Worm (Caenorhabditis elegans) whole organism, L2 larva: ENCODE measurements around the gene gad-2.

Experiments used
- aly-2 ChIP-seq: fragments of 150-350 bp; optimal IDR thresholded peaks from 2 replicates; lab custom pipeline; 2014; ENCODE audit warnings: missing biosample characterization, missing genetic modification characterization
- gmeb-1 ChIP-seq: fragments of 150-350 bp; optimal IDR thresholded peaks from 2 replicates; lab custom pipeline; 2014; ENCODE audit warnings: missing biosample characterization, missing genetic modification characterization

DNA sequence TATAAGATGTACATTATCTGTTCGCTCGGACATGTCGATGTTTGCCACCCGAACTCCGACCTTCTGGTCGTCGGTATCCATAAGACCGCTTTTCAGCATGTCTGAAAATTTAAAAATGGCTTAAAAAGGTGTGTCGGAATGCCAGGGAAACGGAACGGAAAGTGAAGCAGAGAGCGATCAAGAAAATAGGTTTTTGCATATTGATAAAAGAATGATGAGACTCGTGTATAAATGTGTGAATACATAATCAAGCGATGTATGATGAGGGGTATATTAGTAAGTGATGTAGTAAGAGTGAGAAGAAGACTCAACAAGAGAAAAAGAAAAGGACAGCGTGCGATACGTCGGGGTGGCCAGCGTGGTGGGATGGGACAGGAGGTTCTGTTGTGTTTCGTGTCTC is 49.2 kb downstream of the gad-2 start, which contains the start of gene acl-12:
- TF ChIP-seq gmeb-1 (tag; lab: Kevin White, UChicago), result no peak
- TF ChIP-seq aly-2 (tag; lab: Kevin White, UChicago), result no peak
